Worm (Caenorhabditis elegans): Measurements from ENCODE around the gene EEED8.3.

Gene EEED8.3

DNA sequence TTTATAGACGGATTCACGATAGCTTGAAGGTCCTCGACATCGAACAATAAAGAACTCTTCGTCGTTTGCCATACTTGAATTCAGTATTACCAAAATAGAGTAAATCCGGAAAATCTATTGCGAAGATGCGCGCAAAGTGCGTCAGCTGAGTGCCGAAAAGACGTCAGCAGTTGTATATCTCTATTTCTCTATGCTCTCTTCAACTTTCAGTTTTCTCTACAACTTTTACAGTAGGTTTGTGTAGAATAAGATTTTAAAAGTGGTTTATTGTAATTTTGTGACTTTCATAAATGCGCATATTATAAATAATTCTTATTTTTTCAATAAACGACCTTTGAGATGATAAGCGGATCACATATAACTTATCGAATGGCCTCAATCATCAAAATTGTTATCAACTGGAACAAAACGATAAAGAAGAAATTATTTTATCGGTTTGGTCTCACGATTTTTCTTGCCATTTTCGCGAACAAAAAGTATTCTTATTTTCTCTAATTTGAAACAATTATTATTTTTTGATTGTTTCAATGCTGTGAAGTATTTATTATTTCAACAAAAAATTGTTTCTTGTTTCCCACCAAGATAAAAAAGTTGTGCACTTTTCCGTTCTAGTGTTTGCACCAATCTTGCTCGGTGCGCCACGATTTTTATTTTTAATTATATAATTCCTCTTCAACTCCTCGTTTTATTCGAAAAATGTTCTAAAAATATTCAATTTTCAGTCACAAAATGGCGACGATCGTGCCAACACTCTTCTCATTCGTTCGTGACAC, 40.6 kb upstream of the EEED8.3 start, which contains the start of the genes agt-2 and F09E5.3:
agt-2 (minus strand) TSS at position 553 of the 773 bp plus-strand sequence.
F09E5.3 (plus strand) TSS at position 723 of the 773 bp plus-strand sequence.
- TF ChIP-seq elt-3 (tag; optimal IDR thresholded peaks at IDR 0.05): no peak
- no peak for TF ChIP-seq daf-12 (tag; optimal IDR thresholded peaks at IDR 0.05)
- TF ChIP-seq snpc-4 (tag; optimal IDR thresholded peaks at IDR 0.05): peak; percentile 88
- peak; percentile 13 for TF ChIP-seq unc-62 (GFP tag; optimal IDR thresholded peaks at IDR 0.05)
- peak; percentile 97 for TF ChIP-seq pha-4 (tag; optimal IDR thresholded peaks at IDR 0.05)
- TF ChIP-seq elt-2 (tag; optimal IDR thresholded peaks at IDR 0.05): peak; percentile 92
- peak; percentile 89 for TF ChIP-seq nhr-43 (tag; optimal IDR thresholded peaks at IDR 0.05; ENCODE audit: poor library complexity, severe bottlenecking)
- TF ChIP-seq ztf-4 (tag; optimal IDR thresholded peaks at IDR 0.05): peak; percentile 77
- TF ChIP-seq sea-2 (GFP tag; optimal IDR thresholded peaks at IDR 0.05): no peak
- TF ChIP-seq nfya-1 (tag; optimal IDR thresholded peaks at IDR 0.05; ENCODE audit: insufficient read depth): peak; percentile 88
- peak; percentile 73 for TF ChIP-seq tbx-2 (tag; optimal IDR thresholded peaks at IDR 0.05)
- TF ChIP-seq mdl-1 (tag; optimal IDR thresholded peaks at IDR 0.05): no peak
- TF ChIP-seq ceh-16 (tag; optimal IDR thresholded peaks at IDR 0.05): no peak
- TF ChIP-seq ceh-28 (tag; optimal IDR thresholded peaks at IDR 0.05): peak; percentile 79
- peak; percentile 95 for TF ChIP-seq nhr-25 (tag; optimal IDR thresholded peaks at IDR 0.05)
- TF ChIP-seq nhr-67 (tag; optimal IDR thresholded peaks at IDR 0.05): no peak
- peak; percentile 31 for TF ChIP-seq zag-1 (tag; optimal IDR thresholded peaks at IDR 0.05)
- TF ChIP-seq fos-1 (tag; optimal IDR thresholded peaks at IDR 0.05): no peak
- peak; percentile 4 for TF ChIP-seq nhr-77 (tag; optimal IDR thresholded peaks at IDR 0.05)
- peak; percentile 77 for TF ChIP-seq ama-1 (optimal IDR thresholded peaks at IDR 0.05)
- TF ChIP-seq fkh-2 (tag; optimal IDR thresholded peaks at IDR 0.05): no peak
- TF ChIP-seq ztf-11 (tag; optimal IDR thresholded peaks at IDR 0.05): no peak
- TF ChIP-seq hmg-11 (tag; optimal IDR thresholded peaks at IDR 0.05): peak; percentile 84
- TF ChIP-seq lsy-12 (tag; optimal IDR thresholded peaks at IDR 0.05): peak; percentile 84
- TF ChIP-seq unc-39 (tag; optimal IDR thresholded peaks at IDR 0.05): no peak
- TF ChIP-seq nhr-237 (tag; optimal IDR thresholded peaks at IDR 0.05): no peak
- peak; percentile 97 for TF ChIP-seq nhr-23 (tag; optimal IDR thresholded peaks at IDR 0.05)
- TF ChIP-seq nhr-76 (tag; optimal IDR thresholded peaks at IDR 0.05): no peak
- peak; percentile 75 for TF ChIP-seq R02D3.7 (tag; optimal IDR thresholded peaks at IDR 0.05)
- TF ChIP-seq eor-1 (tag; optimal IDR thresholded peaks at IDR 0.05): no peak
- TF ChIP-seq egl-27 (tag; optimal IDR thresholded peaks at IDR 0.05): no peak
- peak; percentile 71 for TF ChIP-seq pqm-1 (tag; optimal IDR thresholded peaks at IDR 0.05)
- peak; percentile 74 for TF ChIP-seq fkh-10 (GFP tag; optimal IDR thresholded peaks at IDR 0.05)
- no peak for TF ChIP-seq mml-1 (tag; optimal IDR thresholded peaks at IDR 0.05)
- TF ChIP-seq lin-39 (tag; optimal IDR thresholded peaks at IDR 0.05): peak; percentile 59
- peak; percentile 81 for TF ChIP-seq nhr-11 (tag; optimal IDR thresholded peaks at IDR 0.05)
- no peak for TF ChIP-seq ZK546.5 (tag; optimal IDR thresholded peaks at IDR 0.05)
- peak; percentile 23 for TF ChIP-seq skn-1 (tag; optimal IDR thresholded peaks at IDR 0.05)
- no peak for TF ChIP-seq nhr-12 (tag; optimal IDR thresholded peaks at IDR 0.05)
- TF ChIP-seq nhr-28 (tag; optimal IDR thresholded peaks at IDR 0.05): no peak
- peak; percentile 36 for TF ChIP-seq ceh-82 (tag; optimal IDR thresholded peaks at IDR 0.05)
- peak; percentile 23 for TF ChIP-seq egl-5 (tag; optimal IDR thresholded peaks at IDR 0.05)
- TF ChIP-seq jun-1 (tag; optimal IDR thresholded peaks at IDR 0.05): peak; percentile 71
- TF ChIP-seq elt-1 (tag; optimal IDR thresholded peaks at IDR 0.05): peak; percentile 42
- peak; percentile 88 for TF ChIP-seq lin-15B (tag; optimal IDR thresholded peaks at IDR 0.05)
- TF ChIP-seq ceh-9 (tag; optimal IDR thresholded peaks at IDR 0.05): no peak

All from whole organism, L3 larva.